Fruit fly (Drosophila melanogaster): ENCODE measurements around the gene CG4669.

The CG4669 gene

DNA sequence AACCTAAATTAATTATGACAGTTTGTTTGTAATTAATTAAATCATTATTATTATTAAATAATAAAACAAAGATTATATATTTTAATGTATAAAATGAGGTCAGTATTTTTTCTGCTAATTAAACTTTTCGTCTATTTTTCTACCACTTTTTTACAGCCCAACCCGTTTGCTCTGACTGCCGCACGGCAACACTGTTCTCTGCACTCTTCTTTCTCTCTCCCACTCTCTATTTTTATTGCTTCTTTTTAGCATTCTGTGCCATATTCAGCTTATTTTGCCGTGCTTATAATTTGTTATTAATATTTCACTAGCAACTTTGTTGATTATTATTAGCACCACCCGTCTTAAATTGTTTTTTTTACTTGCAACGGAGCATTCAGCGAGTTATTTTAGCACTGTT is 42.2 kb downstream of the CG4669 start:
- TF ChIP-seq dsx (GFP tag; optimal IDR thresholded peaks at IDR 0.05; ENCODE audit: poor library complexity, severe bottlenecking): peak; percentile 30
- no peak for TF ChIP-seq Ets96B (tag; optimal IDR thresholded peaks at IDR 0.05)
- TF ChIP-seq CG15336 (GFP tag; IDR thresholded peaks at IDR 0.05): no peak
- TF ChIP-seq pdm3 (GFP tag; optimal IDR thresholded peaks at IDR 0.05): no peak

dm6 chr3L:5277035-5277434 is 42.8 kb downstream of the CG4669 start:
- TF ChIP-seq Sox14 (GFP tag; optimal IDR thresholded peaks at IDR 0.05) (no peak), CG6163 (GFP tag; IDR thresholded peaks at IDR 0.05) (peak; percentile 42; the same call in 2 of the 3 replicates), cyc (GFP tag; optimal IDR thresholded peaks at IDR 0.05) (no peak), Eip78C (GFP tag) (peak; percentile 75), Hr39 (GFP tag; optimal IDR thresholded peaks at IDR 0.05) (no peak), svp (GFP tag) (peak; percentile 86), Eip75B (GFP tag; optimal IDR thresholded peaks at IDR 0.05) (no peak), Lpt (GFP tag; optimal IDR thresholded peaks at IDR 0.05) (no peak), CG8119 (GFP tag; IDR thresholded peaks at IDR 0.05) (no peak), CG34406 (GFP tag; optimal IDR thresholded peaks at IDR 0.05) (no peak), CG9139 (GFP tag; optimal IDR thresholded peaks at IDR 0.05) (no peak), fd85E (GFP tag; optimal IDR thresholded peaks at IDR 0.05) (no peak), Hr4 (GFP tag; optimal IDR thresholded peaks at IDR 0.05) (no peak), CG10669 (GFP tag; optimal IDR thresholded peaks at IDR 0.05) (no peak), ss (GFP tag; optimal IDR thresholded peaks at IDR 0.05) (no peak), dsx (GFP tag; optimal IDR thresholded peaks at IDR 0.05; ENCODE audit: poor library complexity, severe bottlenecking) (no peak), achi (GFP tag; optimal IDR thresholded peaks at IDR 0.05) (no peak), vri (GFP tag; optimal IDR thresholded peaks at IDR 0.05) (peak; percentile 58), CG3919 (GFP tag; optimal IDR thresholded peaks at IDR 0.05) (peak; percentile 29), Sox15 (GFP tag; optimal IDR thresholded peaks at IDR 0.05) (no peak), CG11762 (GFP tag; optimal IDR thresholded peaks at IDR 0.05; ENCODE audit: insufficient read depth) (no peak), Ets96B (tag; optimal IDR thresholded peaks at IDR 0.05) (no peak), CG16779 (tag; optimal IDR thresholded peaks at IDR 0.05) (no peak), CG6854 (GFP tag; optimal IDR thresholded peaks at IDR 0.05) (no peak), Gug (GFP tag; IDR thresholded peaks at IDR 0.05) (no peak), esn (GFP tag; optimal IDR thresholded peaks at IDR 0.05) (peak; percentile 24)

DNA sequence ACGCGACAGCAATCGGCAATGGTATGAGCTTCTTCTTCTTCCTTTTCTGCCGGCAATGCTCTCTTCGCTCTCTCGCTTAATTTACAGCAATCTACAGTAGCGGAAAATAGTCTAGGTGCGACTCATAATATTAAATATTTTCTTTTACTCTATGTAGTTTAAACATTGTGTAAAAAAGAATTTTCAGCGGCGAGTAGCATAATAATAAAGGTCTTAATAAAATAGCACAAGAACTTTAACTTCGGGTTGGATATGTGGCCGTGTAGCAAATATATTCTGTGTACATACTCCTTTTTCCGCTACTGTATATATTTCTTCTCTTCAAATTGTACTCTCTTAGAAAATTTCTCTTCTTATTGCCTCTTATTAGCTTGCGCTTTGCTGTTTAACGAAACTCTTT is 43.7 kb downstream of the CG4669 start, which contains the start of gene shep:
shep (minus strand) TSS at position 3 of the 400 bp plus-strand sequence.
- peak; percentile 96 for TF ChIP-seq svp (GFP tag)
- peak; percentile 95 for TF ChIP-seq Sox14 (GFP tag; optimal IDR thresholded peaks at IDR 0.05)
- peak; percentile 92 for TF ChIP-seq CG6792 (GFP tag; optimal IDR thresholded peaks at IDR 0.05)
- peak; percentile 94 for TF ChIP-seq eg (GFP tag; IDR thresholded peaks at IDR 0.05)
- peak; percentile 91 for TF ChIP-seq CG10631 (GFP tag; optimal IDR thresholded peaks at IDR 0.05)
- peak; percentile 88 for TF ChIP-seq dac (GFP tag; optimal IDR thresholded peaks at IDR 0.05)
- TF ChIP-seq CG32006 (GFP tag; optimal IDR thresholded peaks at IDR 0.05): peak; percentile 94
- peak; percentile 92 for TF ChIP-seq CG6854 (GFP tag; optimal IDR thresholded peaks at IDR 0.05)
- TF ChIP-seq pdm3 (GFP tag; optimal IDR thresholded peaks at IDR 0.05): peak; percentile 94
- peak; percentile 92 for TF ChIP-seq CG8119 (GFP tag; IDR thresholded peaks at IDR 0.05)
- TF ChIP-seq CG1621 (tag; optimal IDR thresholded peaks at IDR 0.05): peak; percentile 91
- peak; percentile 92 for TF ChIP-seq CG6276 (GFP tag; optimal IDR thresholded peaks at IDR 0.05)
- TF ChIP-seq CG8319 (GFP tag; optimal IDR thresholded peaks at IDR 0.05): peak; percentile 87
- TF ChIP-seq Blimp-1 (GFP tag; optimal IDR thresholded peaks at IDR 0.05): peak; percentile 73
- peak; percentile 90 for TF ChIP-seq CG7368 (GFP tag; optimal IDR thresholded peaks at IDR 0.05)
- peak; percentile 93 for TF ChIP-seq Hr39 (GFP tag; optimal IDR thresholded peaks at IDR 0.05)
- peak; percentile 58 for TF ChIP-seq fkh (GFP tag; optimal IDR thresholded peaks at IDR 0.05)
- TF ChIP-seq spab (GFP tag; optimal IDR thresholded peaks at IDR 0.05): peak; percentile 85
- peak; percentile 84 for TF ChIP-seq Lpt (GFP tag; optimal IDR thresholded peaks at IDR 0.05)
- peak; percentile 93 for TF ChIP-seq CG31627 (GFP tag; optimal IDR thresholded peaks at IDR 0.05)
- TF ChIP-seq acj6 (GFP tag; optimal IDR thresholded peaks at IDR 0.05): peak; percentile 94
- peak; percentile 87 for TF ChIP-seq Sox15 (GFP tag; optimal IDR thresholded peaks at IDR 0.05)
- peak; percentile 84 to 88 for TF ChIP-seq salr (GFP tag; optimal IDR thresholded peaks at IDR 0.05)
- peak; percentile 90 for TF ChIP-seq vri (GFP tag; optimal IDR thresholded peaks at IDR 0.05)
- peak; percentile 95 for TF ChIP-seq Sox102F (GFP tag; optimal IDR thresholded peaks at IDR 0.05)
- TF ChIP-seq CG15336 (GFP tag; IDR thresholded peaks at IDR 0.05): peak; percentile 95
- peak; percentile 94 for TF ChIP-seq CG34406 (GFP tag; optimal IDR thresholded peaks at IDR 0.05)
- peak; percentile 92 for TF ChIP-seq net (GFP tag; optimal IDR thresholded peaks at IDR 0.05)
- peak; percentile 93 for TF ChIP-seq achi (GFP tag; optimal IDR thresholded peaks at IDR 0.05)
- TF ChIP-seq Hr4 (GFP tag; optimal IDR thresholded peaks at IDR 0.05): peak; percentile 94
- peak; percentile 88 for TF ChIP-seq CG6808 (GFP tag; optimal IDR thresholded peaks at IDR 0.05)
- peak; percentile 91 for TF ChIP-seq CG11294 (GFP tag; IDR thresholded peaks at IDR 0.05)

All from whole organism, prepupa.